Worm (Caenorhabditis elegans) whole organism, L4 larva: ENCODE measurements around the gene C51E3.10.

Source experiments
- Y75B8A.6 ChIP-seq: fragments of 200-800 bp; sonication (Bioruptor generic); IDR thresholded peaks from 2 replicates; pipeline ENCODE4 v1.3.6; 2022; ENCODE audit warnings: missing genetic modification reagents, missing genetic modification characterization, missing compliant biosample characterization
- attf-4 ChIP-seq: sonication (generic microtip); optimal IDR thresholded peaks from 3 replicates; lab custom pipeline; 2017; ENCODE audit warnings: missing biosample characterization, missing genetic modification characterization
- ceh-44 ChIP-seq: fragments of 200-800 bp; sonication (Bioruptor generic); IDR thresholded peaks from 2 replicates; pipeline ENCODE4 v1.3.6; 2022; ENCODE audit warnings: missing genetic modification reagents, missing genetic modification characterization, missing compliant biosample characterization
- nhr-102 ChIP-seq: sonication (generic microtip); optimal IDR thresholded peaks from 2 replicates; lab custom pipeline; 2016; ENCODE audit warnings: mild to moderate bottlenecking, missing genetic modification characterization, moderate library complexity, missing compliant biosample characterization
- zag-1 ChIP-seq: fragments of 150-350 bp; optimal IDR thresholded peaks from 2 replicates; lab custom pipeline; 2014; ENCODE audit warnings: missing biosample characterization, missing genetic modification characterization
- zip-11 ChIP-seq: fragments of 200-800 bp; sonication (Bioruptor generic); IDR thresholded peaks from 2 replicates; pipeline ENCODE4 v1.3.6; 2022; ENCODE audit warnings: missing genetic modification characterization, missing compliant biosample characterization
- ztf-11 ChIP-seq: fragments of 150-350 bp; optimal IDR thresholded peaks from 2 replicates; lab custom pipeline; 2014; ENCODE audit warnings: missing biosample characterization, missing genetic modification characterization

- no peak for TF ChIP-seq ceh-44 (GFP tag; lab: Robert Waterston, UW)
- TF ChIP-seq nhr-102 = no peak
- TF ChIP-seq zip-11 = no peak
- no peak for TF ChIP-seq attf-4 (tag; lab: Kevin White, UChicago)
- TF ChIP-seq Y75B8A.6 (GFP tag; lab: Robert Waterston, UW) = no peak
- TF ChIP-seq ztf-11 (tag; lab: Kevin White, UChicago) = no peak
- no peak for TF ChIP-seq zag-1 (tag; lab: Kevin White, UChicago)
These were observed 49.8 kb downstream of the C51E3.10 start for ce11 chrV:10111129-10111528.
